Worm (Caenorhabditis elegans) whole organism, late embryonic: ENCODE data around the gene Y57E12AR.1.

Experiments
- C08G9.2 ChIP-seq: sonication (generic microtip); optimal IDR thresholded peaks from 2 replicates; lab custom pipeline; 2016; ENCODE audit warnings: mild to moderate bottlenecking, missing genetic modification characterization, moderate library complexity, missing compliant biosample characterization
- C38D4.7 ChIP-seq: fragments of 200-800 bp; sonication (Bioruptor generic); optimal IDR thresholded peaks from 2 replicates; lab custom pipeline; 2018; ENCODE audit warnings: mild to moderate bottlenecking, missing genetic modification characterization, moderate library complexity, missing compliant biosample characterization
- F13H6.1 ChIP-seq: sonication (generic microtip); optimal IDR thresholded peaks from 2 replicates; lab custom pipeline; 2016; ENCODE audit warnings: missing genetic modification characterization, missing compliant biosample characterization
- K02D7.2 ChIP-seq: sonication (generic microtip); optimal IDR thresholded peaks from 2 replicates; lab custom pipeline; 2017; ENCODE audit warnings: mild to moderate bottlenecking, missing genetic modification characterization, missing compliant biosample characterization
- K09A11.1 ChIP-seq: sonication (generic microtip); optimal IDR thresholded peaks from 2 replicates; lab custom pipeline; 2017; ENCODE audit warnings: antibody characterized with exemption, mild to moderate bottlenecking, missing genetic modification characterization, missing compliant biosample characterization; ENCODE audit not compliant: insufficient read depth
- T23F11.4 ChIP-seq: fragments of 200-800 bp; sonication (Bioruptor generic); optimal IDR thresholded peaks from 2 replicates; lab custom pipeline; 2018; ENCODE audit warnings: mild to moderate bottlenecking, missing genetic modification characterization, missing compliant biosample characterization
- ahr-1 ChIP-seq: sonication (generic microtip); optimal IDR thresholded peaks from 2 replicates; lab custom pipeline; 2016; ENCODE audit warnings: missing genetic modification characterization, missing compliant biosample characterization
- ceh-18 ChIP-seq: sonication (generic microtip); optimal IDR thresholded peaks from 2 replicates; lab custom pipeline; 2016; ENCODE audit warnings: missing genetic modification characterization, missing compliant biosample characterization
- ceh-2 ChIP-seq: sonication (generic microtip); optimal IDR thresholded peaks from 2 replicates; lab custom pipeline; 2016; ENCODE audit warnings: missing genotype, missing genetic modification characterization, missing compliant biosample characterization
- ceh-24 ChIP-seq: sonication (generic microtip); optimal IDR thresholded peaks from 2 replicates; lab custom pipeline; 2016; ENCODE audit warnings: mild to moderate bottlenecking, missing genetic modification characterization, missing compliant biosample characterization
- ceh-34 ChIP-seq: sonication (generic microtip); optimal IDR thresholded peaks from 2 replicates; lab custom pipeline; 2016; ENCODE audit warnings: mild to moderate bottlenecking, missing genetic modification characterization, missing compliant biosample characterization
- ceh-45 ChIP-seq: fragments of 200-800 bp; sonication (Bioruptor generic); IDR thresholded peaks from 2 replicates; pipeline ENCODE4 v1.3.6; 2022; ENCODE audit warnings: missing genetic modification reagents, missing genetic modification characterization, missing compliant biosample characterization
- ceh-48 ChIP-seq: sonication (generic microtip); optimal IDR thresholded peaks from 2 replicates; lab custom pipeline; 2016; ENCODE audit warnings: missing genetic modification characterization, inconsistent platforms, missing compliant biosample characterization
- ceh-9 ChIP-seq: sonication (generic microtip); optimal IDR thresholded peaks from 2 replicates; lab custom pipeline; 2016; ENCODE audit warnings: mild to moderate bottlenecking, missing genetic modification characterization, inconsistent platforms, missing compliant biosample characterization
- dve-1 ChIP-seq: sonication (generic microtip); optimal IDR thresholded peaks from 2 replicates; lab custom pipeline; 2017; ENCODE audit warnings: antibody characterized with exemption, mild to moderate bottlenecking, missing genetic modification characterization, missing compliant biosample characterization
- elt-2 ChIP-seq: sonication (generic microtip); optimal IDR thresholded peaks from 2 replicates; lab custom pipeline; 2016; ENCODE audit warnings: missing genetic modification reagents, missing genetic modification characterization, missing compliant biosample characterization
- elt-4 ChIP-seq: sonication (generic microtip); optimal IDR thresholded peaks from 2 replicates; lab custom pipeline; 2016; ENCODE audit warnings: missing genetic modification characterization, missing compliant biosample characterization
- eyg-1 ChIP-seq: sonication (generic microtip); optimal IDR thresholded peaks from 2 replicates; lab custom pipeline; 2016; ENCODE audit warnings: missing genotype, missing genetic modification characterization, missing compliant biosample characterization
- fax-1 ChIP-seq: sonication (generic microtip); optimal IDR thresholded peaks from 2 replicates; lab custom pipeline; 2016; ENCODE audit warnings: missing genotype, missing genetic modification characterization, missing compliant biosample characterization
- fkh-10 ChIP-seq: fragments of 150-350 bp; optimal IDR thresholded peaks from 2 replicates; lab custom pipeline; 2014; ENCODE audit warnings: missing biosample characterization, missing genetic modification reagents, missing genetic modification characterization
- hlh-15 ChIP-seq: sonication (generic microtip); optimal IDR thresholded peaks from 2 replicates; lab custom pipeline; 2016; ENCODE audit warnings: missing genetic modification characterization, missing compliant biosample characterization
- hlh-30 ChIP-seq: sonication (generic microtip); optimal IDR thresholded peaks from 2 replicates; lab custom pipeline; 2017; ENCODE audit warnings: antibody characterized with exemption, missing genetic modification characterization, missing compliant biosample characterization; ENCODE audit not compliant: insufficient read depth
- hlh-6 ChIP-seq: sonication (generic microtip); optimal IDR thresholded peaks from 2 replicates; lab custom pipeline; 2016; ENCODE audit warnings: missing genotype, missing genetic modification characterization, missing compliant biosample characterization
- hlh-8 ChIP-seq: sonication (generic microtip); optimal IDR thresholded peaks from 2 replicates; lab custom pipeline; 2016; ENCODE audit warnings: missing genotype, missing genetic modification characterization, missing compliant biosample characterization
- lim-6 ChIP-seq: sonication (generic microtip); optimal IDR thresholded peaks from 2 replicates; lab custom pipeline; 2016; ENCODE audit warnings: missing genetic modification characterization, missing compliant biosample characterization
- madf-2 ChIP-seq: sonication (generic microtip); optimal IDR thresholded peaks from 2 replicates; lab custom pipeline; 2017; ENCODE audit warnings: missing genetic modification characterization, missing compliant biosample characterization
- nfya-1 ChIP-seq: sonication (generic microtip); optimal IDR thresholded peaks from 2 replicates; lab custom pipeline; 2017; ENCODE audit warnings: missing genetic modification characterization, mild to moderate bottlenecking, missing compliant biosample characterization, antibody characterized with exemption, moderate library complexity
- nhr-11 ChIP-seq: fragments of 150-350 bp; optimal IDR thresholded peaks from 2 replicates; lab custom pipeline; 2014; ENCODE audit warnings: missing biosample characterization, missing genetic modification characterization
- nhr-232 ChIP-seq: sonication (generic microtip); optimal IDR thresholded peaks from 2 replicates; lab custom pipeline; 2016; ENCODE audit warnings: missing genetic modification characterization, missing compliant biosample characterization
- npax-4 ChIP-seq: sonication (generic microtip); optimal IDR thresholded peaks from 2 replicates; lab custom pipeline; 2016; ENCODE audit warnings: missing genetic modification characterization, missing compliant biosample characterization
- odd-2 ChIP-seq: sonication (generic microtip); optimal IDR thresholded peaks from 2 replicates; lab custom pipeline; 2017; ENCODE audit warnings: antibody characterized with exemption, mild to moderate bottlenecking, missing genetic modification characterization, missing compliant biosample characterization
- pag-3 ChIP-seq: sonication (generic microtip); optimal IDR thresholded peaks from 2 replicates; lab custom pipeline; 2016; ENCODE audit warnings: missing compliant biosample characterization, missing genetic modification characterization, borderline replicate concordance
- pat-9 ChIP-seq: fragments of 200-800 bp; sonication (Bioruptor generic); optimal IDR thresholded peaks from 2 replicates; lab custom pipeline; 2018; ENCODE audit warnings: mild to moderate bottlenecking, missing genetic modification characterization, moderate library complexity, missing compliant biosample characterization
- pha-2 ChIP-seq: sonication (generic microtip); optimal IDR thresholded peaks from 2 replicates; lab custom pipeline; 2017; ENCODE audit warnings: mild to moderate bottlenecking, missing genetic modification characterization, missing compliant biosample characterization
- pha-4 ChIP-seq: fragments of 150-350 bp; optimal IDR thresholded peaks from 2 replicates; lab custom pipeline; 2018; ENCODE audit warnings: missing biosample characterization, missing genetic modification reagents, missing genetic modification characterization
- pqm-1 ChIP-seq: sonication (generic microtip); optimal IDR thresholded peaks from 2 replicates; lab custom pipeline; 2016; ENCODE audit warnings: missing genetic modification characterization, missing compliant biosample characterization
- ref-2 ChIP-seq: sonication (generic microtip); optimal IDR thresholded peaks from 2 replicates; lab custom pipeline; 2016; ENCODE audit warnings: missing genetic modification characterization, missing compliant biosample characterization
- rnt-1 ChIP-seq: sonication (generic microtip); optimal IDR thresholded peaks from 2 replicates; lab custom pipeline; 2016; ENCODE audit warnings: missing genetic modification characterization, missing compliant biosample characterization
- tbx-2 ChIP-seq: sonication (generic microtip); optimal IDR thresholded peaks from 2 replicates; lab custom pipeline; 2016; ENCODE audit warnings: missing genetic modification characterization, missing compliant biosample characterization
- tbx-7 ChIP-seq: sonication (generic microtip); optimal IDR thresholded peaks from 2 replicates; lab custom pipeline; 2016; ENCODE audit warnings: missing genotype, missing genetic modification characterization, missing compliant biosample characterization
- unc-3 ChIP-seq, 2 experiments: fragments of 200-800 bp in 1 of 2; sonication (Bioruptor generic) in 1 of 2; sonication (generic microtip) in 1 of 2; conservative IDR thresholded peaks in 1 of 2; optimal IDR thresholded peaks in 1 of 2; 2 replicates each; pipeline versions ENCODE4 v1.3.6 to Lab custom; 2016 to 2022; ENCODE audit warnings: missing compliant biosample characterization in 2 of 2, missing genetic modification characterization in 2 of 2, missing genetic modification reagents in 1 of 2
- unc-42 ChIP-seq: sonication (generic microtip); optimal IDR thresholded peaks from 2 replicates; lab custom pipeline; 2016; ENCODE audit warnings: missing genotype, missing genetic modification characterization, missing compliant biosample characterization
- unc-55 ChIP-seq: sonication (generic microtip); optimal IDR thresholded peaks from 2 replicates; lab custom pipeline; 2017; ENCODE audit warnings: missing biosample characterization, missing genetic modification reagents, missing genetic modification characterization
- unc-86 ChIP-seq: sonication (generic microtip); optimal IDR thresholded peaks from 2 replicates; lab custom pipeline; 2016; ENCODE audit warnings: missing genetic modification characterization, missing compliant biosample characterization
- zip-5 ChIP-seq: sonication (generic microtip); optimal IDR thresholded peaks from 2 replicates; lab custom pipeline; 2016; ENCODE audit warnings: missing genetic modification characterization, missing compliant biosample characterization

The Y57E12AR.1 gene

DNA sequence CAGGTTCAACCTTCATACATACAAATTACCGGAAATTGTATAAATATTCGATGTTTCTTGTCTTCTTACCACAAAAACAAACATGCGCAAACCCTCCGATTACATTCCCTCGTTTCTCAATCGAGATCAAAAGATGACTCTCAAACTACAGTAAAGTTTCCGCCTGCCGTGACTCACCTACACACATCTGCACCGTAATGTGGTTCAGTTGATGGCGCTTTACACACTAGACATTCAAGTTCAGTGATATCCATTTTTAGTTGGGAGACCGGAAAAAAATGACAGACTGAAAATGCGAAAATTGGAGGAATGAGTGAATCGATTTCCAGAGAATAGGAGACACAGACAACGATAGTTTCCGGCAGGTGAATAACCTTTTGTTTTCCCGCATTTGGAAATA lies 26.2 kb upstream of the Y57E12AR.1 start, which contains the start of gene nhr-286:
TSS of gene nhr-286 (minus strand) at position 324 of the 400 bp plus-strand sequence.
- TF ChIP-seq F13H6.1, result no peak
- TF ChIP-seq fax-1, result no peak
- no peak for TF ChIP-seq madf-2 (tag; lab: Kevin White, UChicago)
- no peak for TF ChIP-seq pag-3
- no peak for TF ChIP-seq pat-9 (tag; lab: Kevin White, UChicago)
- no peak for TF ChIP-seq ahr-1

ce11 chrV:7089217-7089616 lies 24.1 kb upstream of the Y57E12AR.1 start:
- no peak for TF ChIP-seq ceh-45 (GFP tag; lab: Robert Waterston, UW)
- no peak for TF ChIP-seq npax-4 (tag; lab: Kevin White, UChicago)
- no peak for TF ChIP-seq ceh-18 (tag; lab: Kevin White, UChicago)
- no peak for TF ChIP-seq elt-2 (tag; lab: Kevin White, UChicago)
- TF ChIP-seq F13H6.1, result no peak
- TF ChIP-seq C38D4.7, result no peak
- no peak for TF ChIP-seq unc-86
- no peak for TF ChIP-seq odd-2
- TF ChIP-seq ref-2 (tag; lab: Kevin White, UChicago), result no peak
- no peak for TF ChIP-seq hlh-15 (tag; lab: Kevin White, UChicago)
- TF ChIP-seq nhr-11 (tag; lab: Kevin White, UChicago), result no peak
- TF ChIP-seq tbx-7 (tag; lab: Kevin White, UChicago), result no peak
- TF ChIP-seq ceh-9 (tag; lab: Kevin White, UChicago), result no peak
- TF ChIP-seq tbx-2 (tag; lab: Kevin White, UChicago), result no peak
- TF ChIP-seq nfya-1 (tag; lab: Kevin White, UChicago), result no peak
- no peak for TF ChIP-seq unc-55 (GFP tag; lab: Kevin White, UChicago)
- no peak for TF ChIP-seq ceh-2 (tag; lab: Kevin White, UChicago)
- no peak for TF ChIP-seq ceh-34 (tag; lab: Kevin White, UChicago)
- TF ChIP-seq unc-3 (GFP tag; conservative IDR thresholded peaks at IDR 0.05; lab: Robert Waterston, UW), result no peak
- TF ChIP-seq unc-3 (tag; optimal IDR thresholded peaks at IDR 0.05; lab: Kevin White, UChicago), result no peak

- TF ChIP-seq lim-6 (tag; lab: Kevin White, UChicago) (no peak), ceh-48 (tag; lab: Kevin White, UChicago) (no peak), eyg-1 (no peak), fax-1 (no peak), T23F11.4 (GFP tag; lab: Kevin White, UChicago) (no peak), C38D4.7 (no peak), zip-5 (tag; lab: Kevin White, UChicago) (no peak), hlh-8 (tag; lab: Kevin White, UChicago) (no peak), ref-2 (tag; lab: Kevin White, UChicago) (no peak), pha-2 (no peak), ceh-45 (GFP tag; lab: Robert Waterston, UW) (no peak), dve-1 (tag; lab: Kevin White, UChicago) (no peak)
These were observed 22.2 kb upstream of the Y57E12AR.1 start for ce11 chrV:7087340-7087739.

DNA sequence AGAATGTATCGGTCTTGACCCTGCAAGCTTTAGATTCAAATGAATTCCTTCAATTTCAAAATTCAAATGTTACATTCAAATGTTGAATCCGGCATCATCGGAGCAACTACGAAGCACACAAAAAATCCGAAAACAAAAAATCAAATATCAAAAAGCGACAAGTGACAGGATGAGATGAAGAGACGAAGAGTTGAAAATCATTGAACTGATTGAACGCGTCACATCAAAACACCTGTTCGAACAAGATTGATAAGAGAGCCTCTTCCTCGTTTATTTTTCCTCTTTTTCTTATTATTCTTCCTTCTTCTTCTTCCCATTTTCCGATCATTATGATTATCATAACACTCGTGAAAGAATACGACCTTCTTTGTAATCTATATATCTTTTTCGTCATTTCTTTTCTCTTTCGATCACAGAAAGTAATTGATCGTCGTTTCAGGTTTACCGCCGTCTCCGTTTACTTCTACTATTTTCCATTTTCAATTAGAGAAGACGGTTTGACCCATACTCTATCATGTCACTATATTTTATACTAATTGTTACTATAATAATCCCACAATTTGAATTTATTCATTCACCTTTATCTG lies 20.5 kb upstream of the Y57E12AR.1 start, which contains the start of gene VC5.2:
TSS of gene VC5.2 (plus strand) at position 439 of the 587 bp plus-strand sequence.
- peak; percentile 72 for TF ChIP-seq unc-55 (GFP tag; lab: Kevin White, UChicago)
- TF ChIP-seq K09A11.1, result no peak

DNA sequence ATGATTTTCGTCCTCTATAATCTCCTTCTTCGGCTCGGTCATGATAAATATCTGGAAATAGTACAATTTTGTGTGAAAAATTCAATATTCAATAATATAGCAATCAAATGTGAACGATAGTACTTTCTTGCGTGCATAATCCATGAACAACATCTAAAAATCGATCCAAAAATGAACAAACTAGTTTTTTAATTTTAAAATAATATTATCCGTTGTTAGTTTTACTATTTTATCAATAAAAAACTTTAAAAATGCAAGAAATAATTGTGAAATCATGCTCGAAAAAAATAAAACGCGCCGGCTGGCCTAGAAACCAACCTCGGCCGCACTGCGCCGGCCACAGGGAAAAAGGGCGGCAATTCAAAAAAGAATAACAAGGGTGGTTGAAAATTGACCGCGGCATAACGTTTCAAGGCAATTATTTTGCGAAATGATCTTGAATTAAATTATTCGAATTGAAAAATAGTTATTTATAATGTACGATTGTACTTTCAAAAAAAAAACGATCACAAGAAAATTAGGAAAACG lies 19.6 kb upstream of the Y57E12AR.1 start, which contains the start of gene mys-1:
TSS of gene mys-1 (minus strand) at position 51 of the 528 bp plus-strand sequence.
- no peak for TF ChIP-seq hlh-6
- no peak for TF ChIP-seq fkh-10 (GFP tag; lab: Kevin White, UChicago)
- TF ChIP-seq C08G9.2 (tag; lab: Kevin White, UChicago), result peak; percentile 92
- TF ChIP-seq C38D4.7, result no peak
- peak; percentile 42 for TF ChIP-seq rnt-1 (tag; lab: Kevin White, UChicago)
- peak; percentile 38 for TF ChIP-seq elt-2 (tag; lab: Kevin White, UChicago)
- TF ChIP-seq pqm-1 (tag; lab: Kevin White, UChicago), result peak; percentile 63
- peak; percentile 30 for TF ChIP-seq unc-42
- no peak for TF ChIP-seq nhr-232
- TF ChIP-seq tbx-2 (tag; lab: Kevin White, UChicago), result peak; percentile 86
- no peak for TF ChIP-seq hlh-30 (tag; lab: Kevin White, UChicago)
- no peak for TF ChIP-seq ceh-24 (tag; lab: Kevin White, UChicago)
- TF ChIP-seq elt-4 (tag; lab: Kevin White, UChicago), result no peak
- no peak for TF ChIP-seq pha-4 (tag; lab: Kevin White, UChicago)
- TF ChIP-seq K02D7.2, result no peak
